Worm (Caenorhabditis elegans) whole organism, young adult: ENCODE measurements around the gene Y54H5A.2.

Source experiments
- F23B12.7 ChIP-seq: sonication (generic microtip); optimal IDR thresholded peaks from 2 replicates; lab custom pipeline; 2017; ENCODE audit warnings: missing genetic modification characterization, mild to moderate bottlenecking, missing compliant biosample characterization, antibody characterized with exemption, moderate library complexity; ENCODE audit not compliant: insufficient read depth
- F33H1.4 ChIP-seq: fragments of 200-800 bp; sonication (Bioruptor generic); IDR thresholded peaks from 2 replicates; pipeline ENCODE4 v1.3.6; 2022; ENCODE audit warnings: missing genetic modification reagents, missing genetic modification characterization, missing compliant biosample characterization
- T07F8.4 ChIP-seq: sonication (generic microtip); optimal IDR thresholded peaks from 2 replicates; lab custom pipeline; 2016; ENCODE audit warnings: mild to moderate bottlenecking, missing genetic modification characterization, moderate library complexity, missing compliant biosample characterization
- ama-1 ChIP-seq, 3 experiments: fragments of 150-350 bp in 1 of 3; sonication (generic microtip) in 2 of 3; optimal IDR thresholded peaks; 2 replicates each; lab custom pipeline; 2014 to 2018; ENCODE audit warnings: missing biosample characterization in 2 of 3, missing genetic modification characterization in 2 of 3, missing genetic modification reagents in 2 of 3
- attf-3 ChIP-seq: fragments of 200-800 bp; sonication (Bioruptor generic); conservative IDR thresholded peaks from 2 replicates; pipeline ENCODE4 v1.3.6; 2022; ENCODE audit warnings: missing genetic modification reagents, missing genetic modification characterization, missing compliant biosample characterization
- bed-2 ChIP-seq: fragments of 200-800 bp; sonication (Bioruptor generic); IDR thresholded peaks from 2 replicates; pipeline ENCODE4 v1.3.6; 2022; ENCODE audit warnings: missing genetic modification reagents, missing genetic modification characterization, missing compliant biosample characterization
- egl-18 ChIP-seq: fragments of 200-800 bp; sonication (Bioruptor generic); IDR thresholded peaks from 2 replicates; pipeline ENCODE4 v1.3.6; 2022; ENCODE audit warnings: missing genetic modification reagents, missing genetic modification characterization, missing compliant biosample characterization
- lin-35 ChIP-seq, 3 experiments: fragments of 150-350 bp in 2 of 3; sonication (generic microtip) in 1 of 3; optimal IDR thresholded peaks; 2 replicates each; lab custom pipeline; 2014 to 2018; ENCODE audit warnings: missing biosample characterization in 3 of 3, missing genetic modification characterization in 3 of 3, missing genetic modification reagents in 3 of 3
- nhr-179 ChIP-seq: sonication (generic microtip); optimal IDR thresholded peaks from 2 replicates; lab custom pipeline; 2016; ENCODE audit warnings: mild to moderate bottlenecking, missing genetic modification characterization, missing compliant biosample characterization
- snpc-1.1 ChIP-seq: sonication (generic microtip); optimal IDR thresholded peaks from 2 replicates; lab custom pipeline; 2017; ENCODE audit warnings: missing genetic modification characterization, mild to moderate bottlenecking, missing compliant biosample characterization, antibody characterized with exemption, moderate library complexity, missing genotype, missing genetic modification reagents; ENCODE audit not compliant: insufficient read depth
- ztf-25 ChIP-seq: fragments of 200-800 bp; sonication (Bioruptor generic); IDR thresholded peaks from 2 replicates; pipeline ENCODE4 v1.3.6; 2022; ENCODE audit warnings: missing genetic modification reagents, missing genetic modification characterization, missing compliant biosample characterization

DNA sequence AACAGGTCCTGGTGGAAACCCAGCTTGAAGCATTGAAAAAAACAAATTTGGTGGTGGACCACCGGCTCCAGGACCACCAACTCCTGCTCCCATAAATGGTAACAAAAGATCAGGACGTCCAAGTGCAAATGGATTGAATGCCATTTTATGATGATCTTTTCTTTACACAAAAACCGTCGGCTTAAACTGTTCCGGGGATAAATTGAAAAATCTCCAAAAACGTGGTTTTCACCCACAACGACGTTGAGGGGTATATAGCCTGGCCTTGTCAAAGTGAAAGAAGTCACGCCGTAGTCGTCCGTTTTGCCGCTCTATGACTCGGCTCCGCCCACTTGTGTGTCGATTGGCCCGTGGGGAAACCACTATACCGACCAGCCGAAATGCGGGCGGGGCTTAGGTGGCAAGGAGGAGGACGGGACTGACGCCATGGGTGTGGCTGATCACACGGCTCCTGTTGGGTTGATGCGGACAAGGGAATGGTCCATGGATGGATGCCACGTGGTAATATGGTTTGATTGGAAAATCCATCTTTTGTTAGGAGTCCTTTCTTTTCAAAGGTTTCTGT, 13.3 kb downstream of the Y54H5A.2 start, which contains the start of gene tbx-2:
- no peak for TF ChIP-seq ztf-25 (GFP tag; lab: Robert Waterston, UW)
- no peak for TF ChIP-seq nhr-179 (tag; lab: Kevin White, UChicago)
- TF ChIP-seq F33H1.4 (GFP tag; lab: Robert Waterston, UW), result no peak
- no peak for TF ChIP-seq egl-18 (GFP tag; lab: Robert Waterston, UW)
- no peak for TF ChIP-seq attf-3 (GFP tag; lab: Robert Waterston, UW)
- TF ChIP-seq snpc-1.1, result no peak
- TF ChIP-seq F23B12.7 (tag; lab: Kevin White, UChicago), result no peak
- TF ChIP-seq bed-2 (GFP tag; lab: Robert Waterston, UW), result no peak
- TF ChIP-seq T07F8.4 (tag; lab: Kevin White, UChicago), result no peak
- no peak for TF ChIP-seq ama-1 (optimal IDR thresholded peaks at IDR 0.05; lab: Kevin White, UChicago)
- TF ChIP-seq ama-1 (GFP tag; optimal IDR thresholded peaks at IDR 0.05; lab: Kevin White, UChicago), result no peak
- no peak for TF ChIP-seq lin-35 (GFP tag; optimal IDR thresholded peaks at IDR 0.05; lab: Kevin White, UChicago)
